Fruit fly (Drosophila melanogaster): Measurements from ENCODE around the gene Ir85a.

The Ir85a gene

dm6 chr3R:8788722-8789400 is 5.6 kb upstream of the Ir85a start (continued):
- TF ChIP-seq gce (GFP tag; IDR thresholded peaks at IDR 0.05) (peak; percentile 70; the same call in 1 of the 3 replicates), CG11247 (GFP tag; IDR thresholded peaks at IDR 0.05) (peak; percentile 64), ac (GFP tag; optimal IDR thresholded peaks at IDR 0.05) (no peak), Optix (GFP tag; IDR thresholded peaks at IDR 0.05) (peak; percentile 59; the same call in 1 of the 3 replicates), bcd (GFP tag; optimal IDR thresholded peaks at IDR 0.05) (peak; percentile 34), CG5953 (GFP tag; IDR thresholded peaks at IDR 0.05) (peak; percentile 70), CG15696 (tag; optimal IDR thresholded peaks at IDR 0.05) (no peak), CG2712 (tag; optimal IDR thresholded peaks at IDR 0.05) (peak; percentile 76), CG13123 (GFP tag; optimal IDR thresholded peaks at IDR 0.05) (no peak), salm (tag; optimal IDR thresholded peaks at IDR 0.05) (peak; percentile 22), Fer2 (tag; optimal IDR thresholded peaks at IDR 0.05) (no peak), CG13624 (GFP tag; optimal IDR thresholded peaks at IDR 0.05) (no peak), CG4424 (GFP tag; optimal IDR thresholded peaks at IDR 0.05) (peak; percentile 50), CG14667 (GFP tag; IDR thresholded peaks at IDR 0.05) (peak; percentile 52; the same call in 1 of the 2 replicates), H2.0 (GFP tag; IDR thresholded peaks at IDR 0.05) (peak; percentile 72), CG13287 (GFP tag; IDR thresholded peaks at IDR 0.05; ENCODE audit: partially characterized antibody) (no peak), gsb-n (tag; optimal IDR thresholded peaks at IDR 0.05) (peak; percentile 2), Ada2b (GFP tag; IDR thresholded peaks at IDR 0.05) (peak; percentile 27; the same call in 1 of the 2 replicates), CG8765 (GFP tag; IDR thresholded peaks at IDR 0.05) (no peak), nmo (GFP tag; optimal IDR thresholded peaks at IDR 0.05) (peak; percentile 61), CG10209 (GFP tag; optimal IDR thresholded peaks at IDR 0.05) (peak; percentile 14), CG15073 (GFP tag; optimal IDR thresholded peaks at IDR 0.05) (no peak), ap (GFP tag; IDR thresholded peaks at IDR 0.05) (peak; percentile 56; the same call in 1 of the 2 replicates), klu (GFP tag; IDR thresholded peaks at IDR 0.05) (no peak), CG5180 (GFP tag; optimal IDR thresholded peaks at IDR 0.05) (peak; percentile 30), H15 (GFP tag; IDR thresholded peaks at IDR 0.05) (peak; percentile 59; the same call in 1 of the 3 replicates), CG10267 (tag; optimal IDR thresholded peaks at IDR 0.05) (peak; percentile 33), Aef1 (GFP tag; IDR thresholded peaks at IDR 0.05) (0 out of 3 replicates have a peak, but pooled peaks have one; percentile 33), otp (GFP tag; IDR thresholded peaks at IDR 0.05) (peak; percentile 28; the same call in 1 of the 3 replicates), tgo (GFP tag; IDR thresholded peaks at IDR 0.05) (peak; percentile 71; the same call in 2 of the 3 replicates), vnd (GFP tag; IDR thresholded peaks at IDR 0.05; ENCODE audit: partially characterized antibody) (no peak), sisA (GFP tag; IDR thresholded peaks at IDR 0.05) (peak; percentile 56), btn (GFP tag; optimal IDR thresholded peaks at IDR 0.05) (no peak), CG6254 (GFP tag; optimal IDR thresholded peaks at IDR 0.05) (peak; percentile 58), Hr78 (GFP tag; optimal IDR thresholded peaks at IDR 0.05) (no peak), CG7839 (tag; optimal IDR thresholded peaks at IDR 0.05) (peak; percentile 63), dimm (GFP tag; IDR thresholded peaks at IDR 0.05) (peak; percentile 71), CG8388 (GFP tag; optimal IDR thresholded peaks at IDR 0.05) (peak; percentile 37), Nf-YB (GFP tag; optimal IDR thresholded peaks at IDR 0.05) (peak; percentile 12), E2f1 (GFP tag; IDR thresholded peaks at IDR 0.05) (peak; percentile 67), CG13775 (GFP tag; optimal IDR thresholded peaks at IDR 0.05) (no peak), oc (tag; optimal IDR thresholded peaks at IDR 0.05) (no peak), row (GFP tag; IDR thresholded peaks at IDR 0.05) (peak; percentile 52), chif (GFP tag; optimal IDR thresholded peaks at IDR 0.05) (peak in 1 of 2 experiments; percentile 22), az2 (GFP tag; optimal IDR thresholded peaks at IDR 0.05) (peak; percentile 30), kah (GFP tag; optimal IDR thresholded peaks at IDR 0.05) (peak; percentile 7), CG9609 (GFP tag; optimal IDR thresholded peaks at IDR 0.05) (no peak), CG13296 (GFP tag; optimal IDR thresholded peaks at IDR 0.05) (peak; percentile 19), ase (GFP tag; IDR thresholded peaks at IDR 0.05) (peak; percentile 73; the same call in 2 of the 3 replicates)

All from whole organism, embryonic.